Fruit fly (Drosophila melanogaster): ENCODE data around the gene CG31637.

CG31637 gene

dm6 chr2L:6532977-6533376, 34.5 kb downstream of the CG31637 start:
- TF ChIP-seq EcR (GFP tag; optimal IDR thresholded peaks at IDR 0.05) (no peak), usp (GFP tag; optimal IDR thresholded peaks at IDR 0.05) (no peak), pan (optimal IDR thresholded peaks at IDR 0.05) (no peak), psq (optimal IDR thresholded peaks at IDR 0.05) (no peak), CG8478 (optimal IDR thresholded peaks at IDR 0.05) (no peak), Dll (optimal IDR thresholded peaks at IDR 0.05) (no peak)

- no peak for TF ChIP-seq Dll (optimal IDR thresholded peaks at IDR 0.05)
- no peak for TF ChIP-seq pan (optimal IDR thresholded peaks at IDR 0.05)
- TF ChIP-seq usp (GFP tag; optimal IDR thresholded peaks at IDR 0.05), result no peak
- no peak for TF ChIP-seq psq (optimal IDR thresholded peaks at IDR 0.05)
- TF ChIP-seq CG8478 (optimal IDR thresholded peaks at IDR 0.05), result no peak
- no peak for TF ChIP-seq EcR (GFP tag; optimal IDR thresholded peaks at IDR 0.05)
Measured at dm6 chr2L:6533719-6534118, 35.3 kb downstream of the CG31637 start.

dm6 chr2L:6534125-6534815, 35.8 kb downstream of the CG31637 start:
- TF ChIP-seq CG8478 (optimal IDR thresholded peaks at IDR 0.05), result no peak
- TF ChIP-seq psq (optimal IDR thresholded peaks at IDR 0.05), result no peak
- no peak for TF ChIP-seq pan (optimal IDR thresholded peaks at IDR 0.05)
- no peak for TF ChIP-seq Dll (optimal IDR thresholded peaks at IDR 0.05)
- TF ChIP-seq EcR (GFP tag; optimal IDR thresholded peaks at IDR 0.05), result no peak
- no peak for TF ChIP-seq usp (GFP tag; optimal IDR thresholded peaks at IDR 0.05)

dm6 chr2L:6536044-6536581, 37.7 kb downstream of the CG31637 start:
- TF ChIP-seq CG8478 (optimal IDR thresholded peaks at IDR 0.05), result no peak
- no peak for TF ChIP-seq pan (optimal IDR thresholded peaks at IDR 0.05)
- TF ChIP-seq Dll (optimal IDR thresholded peaks at IDR 0.05), result peak; percentile 27

dm6 chr2L:6539623-6540381, 41.4 kb downstream of the CG31637 start:
- TF ChIP-seq CG8478 (optimal IDR thresholded peaks at IDR 0.05) (no peak), usp (GFP tag; optimal IDR thresholded peaks at IDR 0.05) (no peak), pan (optimal IDR thresholded peaks at IDR 0.05) (peak; percentile 3), psq (optimal IDR thresholded peaks at IDR 0.05) (no peak), Dll (optimal IDR thresholded peaks at IDR 0.05) (no peak), EcR (GFP tag; optimal IDR thresholded peaks at IDR 0.05) (no peak)

- no peak for TF ChIP-seq EcR (GFP tag; optimal IDR thresholded peaks at IDR 0.05)
- TF ChIP-seq psq (optimal IDR thresholded peaks at IDR 0.05), result no peak
- no peak for TF ChIP-seq usp (GFP tag; optimal IDR thresholded peaks at IDR 0.05)
- no peak for TF ChIP-seq CG8478 (optimal IDR thresholded peaks at IDR 0.05)
- no peak for TF ChIP-seq Dll (optimal IDR thresholded peaks at IDR 0.05)
- no peak for TF ChIP-seq pan (optimal IDR thresholded peaks at IDR 0.05)
Measured at dm6 chr2L:6546883-6547471, 48.5 kb downstream of the CG31637 start, which contains the start of gene eya. Gene eya, minus strand, starts transcription at chr2L:6546976.

- no peak for TF ChIP-seq psq (optimal IDR thresholded peaks at IDR 0.05)
- TF ChIP-seq EcR (GFP tag; optimal IDR thresholded peaks at IDR 0.05), result no peak
Measured at dm6 chr2L:6547978-6548377, 49.5 kb downstream of the CG31637 start.

dm6 chr2L:6550809-6551208, 52.4 kb downstream of the CG31637 start:
- TF ChIP-seq CG8478 (optimal IDR thresholded peaks at IDR 0.05) (no peak), psq (optimal IDR thresholded peaks at IDR 0.05) (no peak), Dll (optimal IDR thresholded peaks at IDR 0.05) (no peak), pan (optimal IDR thresholded peaks at IDR 0.05) (no peak)

- TF ChIP-seq usp (GFP tag; optimal IDR thresholded peaks at IDR 0.05), result no peak
- no peak for TF ChIP-seq Dll (optimal IDR thresholded peaks at IDR 0.05)
- TF ChIP-seq EcR (GFP tag; optimal IDR thresholded peaks at IDR 0.05), result no peak
Measured at dm6 chr2L:6551452-6551851, 53.0 kb downstream of the CG31637 start.

- TF ChIP-seq usp (GFP tag; optimal IDR thresholded peaks at IDR 0.05) (no peak), Dll (optimal IDR thresholded peaks at IDR 0.05) (no peak), psq (optimal IDR thresholded peaks at IDR 0.05) (no peak), EcR (GFP tag; optimal IDR thresholded peaks at IDR 0.05) (no peak), CG8478 (optimal IDR thresholded peaks at IDR 0.05) (no peak), pan (optimal IDR thresholded peaks at IDR 0.05) (no peak)
Measured at dm6 chr2L:6552345-6552744, 53.9 kb downstream of the CG31637 start.

dm6 chr2L:6553041-6553796, 54.8 kb downstream of the CG31637 start:
- no peak for TF ChIP-seq usp (GFP tag; optimal IDR thresholded peaks at IDR 0.05)
- TF ChIP-seq Dll (optimal IDR thresholded peaks at IDR 0.05), result no peak
- peak in 1 of 2 experiments; percentile 78 for TF ChIP-seq EcR (GFP tag; optimal IDR thresholded peaks at IDR 0.05)

- TF ChIP-seq pan (optimal IDR thresholded peaks at IDR 0.05) (no peak), Dll (optimal IDR thresholded peaks at IDR 0.05) (no peak), CG8478 (optimal IDR thresholded peaks at IDR 0.05) (no peak), EcR (GFP tag; optimal IDR thresholded peaks at IDR 0.05) (no peak), usp (GFP tag; optimal IDR thresholded peaks at IDR 0.05) (no peak), psq (optimal IDR thresholded peaks at IDR 0.05) (no peak)
Measured at dm6 chr2L:6553797-6554188, 55.3 kb downstream of the CG31637 start.

All from whole organism.